Fruit fly (Drosophila melanogaster): Measurements from ENCODE around the gene CG11155.

DNA sequence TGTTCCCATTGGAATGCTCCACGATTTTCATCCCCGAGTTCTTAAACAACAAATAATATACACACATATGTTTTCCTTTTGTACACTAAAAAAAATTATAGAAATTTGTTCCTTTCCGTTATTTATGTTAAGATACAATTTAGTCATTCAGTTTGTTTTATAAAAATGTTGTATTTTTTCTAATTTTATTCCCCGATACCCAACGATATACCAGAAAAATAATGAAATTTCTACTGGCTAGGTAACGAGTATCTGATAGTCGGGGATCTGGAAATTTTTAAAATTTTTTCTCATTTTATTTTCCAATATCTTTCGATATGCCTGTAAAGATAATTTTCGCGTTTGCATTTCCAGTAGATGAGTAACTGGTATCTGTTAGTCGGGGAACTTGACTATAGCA lies 33.0 kb upstream of the CG11155 start:
- TF ChIP-seq CG6854 (GFP tag; optimal IDR thresholded peaks at IDR 0.05) (no peak), Hr38 (GFP tag; optimal IDR thresholded peaks at IDR 0.05) (no peak), Lpt (GFP tag; optimal IDR thresholded peaks at IDR 0.05) (no peak), Sox102F (GFP tag; optimal IDR thresholded peaks at IDR 0.05) (no peak), Sox14 (GFP tag; optimal IDR thresholded peaks at IDR 0.05) (no peak), CG15336 (GFP tag; IDR thresholded peaks at IDR 0.05) (no peak), CG11902 (GFP tag; optimal IDR thresholded peaks at IDR 0.05) (no peak), svp (GFP tag) (no peak), spab (GFP tag; optimal IDR thresholded peaks at IDR 0.05) (no peak), CG16779 (tag; optimal IDR thresholded peaks at IDR 0.05) (no peak), Smox (GFP tag; optimal IDR thresholded peaks at IDR 0.05) (no peak), dac (GFP tag; optimal IDR thresholded peaks at IDR 0.05) (no peak), CG10669 (GFP tag; optimal IDR thresholded peaks at IDR 0.05) (no peak), Hr39 (GFP tag; optimal IDR thresholded peaks at IDR 0.05) (no peak)
